Fruit fly (Drosophila melanogaster) whole organism, pupa: Measurements from ENCODE around the gene jagn.
A peak's percentile ranks its signal among the peaks of the same experiment; 100 is the strongest.

ENCODE experiments used
- CG10348 ChIP-seq: fragments of 200-800 bp; sonication (Bioruptor generic); IDR thresholded peaks from 2 replicates; pipeline ENCODE4 v1.3.6; 2022; ENCODE audit warnings: missing biosample characterization, missing genetic modification characterization
- CG12605 ChIP-seq: fragments of 200-800 bp; sonication (Bioruptor generic); IDR thresholded peaks from 2 replicates; pipeline ENCODE4 v1.3.6; 2022; ENCODE audit warnings: missing biosample characterization, missing genetic modification characterization
- CG14655 ChIP-seq: fragments of 200-800 bp; sonication (Bioruptor generic); optimal IDR thresholded peaks from 3 replicates; lab custom pipeline; 2017; ENCODE audit warnings: mild to moderate bottlenecking, missing biosample characterization, missing genetic modification reagents, missing genetic modification characterization
- CG15710 ChIP-seq: fragments of 200-800 bp; sonication (Bioruptor generic); optimal IDR thresholded peaks from 2 replicates; lab custom pipeline; 2018; ENCODE audit warnings: missing biosample characterization, mild to moderate bottlenecking, missing genetic modification characterization, moderate library complexity
- CG17806 ChIP-seq: fragments of 200-800 bp; sonication (Bioruptor generic); optimal IDR thresholded peaks from 2 replicates; lab custom pipeline; 2018; ENCODE audit warnings: missing biosample characterization, mild to moderate bottlenecking, missing genetic modification characterization, moderate library complexity
- CG34367 ChIP-seq: fragments of 200-800 bp; sonication (Bioruptor generic); optimal IDR thresholded peaks from 2 replicates; lab custom pipeline; 2018; ENCODE audit warnings: missing biosample characterization, mild to moderate bottlenecking, missing genetic modification characterization
- CG8159 ChIP-seq: fragments of 200-800 bp; sonication (Bioruptor generic); optimal IDR thresholded peaks from 3 replicates; lab custom pipeline; 2018; ENCODE audit warnings: missing biosample characterization, mild to moderate bottlenecking, missing genetic modification characterization, moderate library complexity
- CG8301 ChIP-seq: fragments of 200-800 bp; sonication (Bioruptor generic); optimal IDR thresholded peaks from 2 replicates; lab custom pipeline; 2018; ENCODE audit warnings: missing biosample characterization, mild to moderate bottlenecking, missing genetic modification characterization
- CG9948 ChIP-seq: fragments of 200-800 bp; sonication (Bioruptor generic); optimal IDR thresholded peaks from 2 replicates; lab custom pipeline; 2018; ENCODE audit warnings: missing biosample characterization, mild to moderate bottlenecking, missing genetic modification characterization, moderate library complexity
- D1 ChIP-seq: fragments of 200-800 bp; sonication (Bioruptor generic); optimal IDR thresholded peaks from 2 replicates; lab custom pipeline; 2018; ENCODE audit warnings: missing biosample characterization, mild to moderate bottlenecking, missing genetic modification characterization, moderate library complexity
- Ets98B ChIP-seq: fragments of 200-800 bp; sonication (Bioruptor generic); IDR thresholded peaks from 2 replicates; pipeline ENCODE4 v1.3.6; 2022; ENCODE audit warnings: missing biosample characterization, missing genetic modification characterization
- Pif1B ChIP-seq: fragments of 200-800 bp; sonication (Bioruptor generic); optimal IDR thresholded peaks from 3 replicates; lab custom pipeline; 2016; ENCODE audit warnings: missing biosample characterization, missing genetic modification characterization
- Snoo ChIP-seq: fragments of 200-800 bp; sonication (Bioruptor generic); optimal IDR thresholded peaks from 3 replicates; lab custom pipeline; 2017; ENCODE audit warnings: missing biosample characterization, mild to moderate bottlenecking, missing genetic modification characterization, inconsistent platforms
- gl ChIP-seq: fragments of 200-800 bp; sonication (Bioruptor generic); optimal IDR thresholded peaks from 2 replicates; lab custom pipeline; 2018; ENCODE audit warnings: missing biosample characterization, mild to moderate bottlenecking, missing genetic modification characterization
- rn ChIP-seq: fragments of 200-800 bp; sonication (Bioruptor generic); IDR thresholded peaks from 2 replicates; pipeline ENCODE4 v1.3.6; 2022; ENCODE audit warnings: missing biosample characterization, missing genetic modification characterization

Gene jagn

DNA sequence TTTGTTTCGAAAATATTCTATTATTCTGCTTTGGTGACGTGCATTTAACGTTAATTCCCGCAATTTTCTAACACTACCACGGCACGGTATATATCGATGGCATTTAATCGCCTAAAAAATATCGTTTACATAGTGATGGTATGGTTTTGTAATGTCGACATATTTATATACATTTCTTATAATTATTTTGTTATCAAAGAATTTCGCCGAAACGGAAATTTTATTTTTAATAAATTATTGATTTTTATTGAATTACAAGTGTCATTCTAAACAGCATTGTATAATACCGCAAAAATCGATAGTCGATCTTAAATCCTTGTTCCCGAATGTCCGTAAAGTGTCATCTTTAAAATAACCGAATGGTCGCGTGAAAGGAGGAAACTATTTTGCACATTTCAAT lies 45.3 kb downstream of the jagn start, which contains the start of the genes Sec20 and dgrn:
Gene Sec20, minus strand, starts transcription at position 77 of the 400 bp plus-strand sequence.
Gene dgrn, plus strand, starts transcription at position 160 of the 400 bp plus-strand sequence.
- TF ChIP-seq Pif1B (GFP tag; lab: Kevin White, UChicago) (peak; percentile 55), CG17806 (tag; lab: Kevin White, UChicago) (peak; percentile 55), CG34367 (tag; lab: Kevin White, UChicago) (peak; percentile 25), CG15710 (peak; percentile 60), CG8159 (tag; lab: Kevin White, UChicago) (peak; percentile 66), CG9948 (tag; lab: Kevin White, UChicago) (peak; percentile 43), CG12605 (no peak), D1 (no peak), Snoo (tag; lab: Kevin White, UChicago) (peak; percentile 48), Ets98B (GFP tag; lab: Robert Waterston, UW) (peak; percentile 22; the same call in 1 of the 2 replicates)

DNA sequence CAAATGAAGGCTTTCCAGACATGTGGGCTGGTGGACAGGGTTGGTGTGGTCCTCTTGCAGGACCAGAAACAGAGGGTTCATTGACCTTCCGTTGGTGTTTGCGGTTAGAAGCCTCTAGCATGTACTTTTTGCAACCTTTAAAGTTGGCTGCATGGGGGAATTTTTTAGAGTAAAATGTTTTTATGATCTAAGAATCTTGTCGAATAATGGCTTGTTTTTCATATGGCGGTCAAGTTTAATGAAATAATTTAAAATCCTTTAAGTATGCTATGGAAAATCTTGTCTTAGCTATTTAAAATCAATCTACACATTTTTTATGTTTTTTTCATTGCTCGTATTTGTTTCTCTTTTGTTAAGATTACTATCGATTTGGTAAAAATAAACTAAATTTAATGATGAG lies 50.6 kb downstream of the jagn start, which contains the start of gene glob3:
Gene glob3, plus strand, starts transcription at position 301 of the 400 bp plus-strand sequence.
- TF ChIP-seq CG10348 (GFP tag; lab: Robert Waterston, UW) (no peak), D1 (no peak), CG9948 (tag; lab: Kevin White, UChicago) (no peak), CG14655 (no peak), Pif1B (GFP tag; lab: Kevin White, UChicago) (no peak), rn (no peak), CG8301 (tag; lab: Kevin White, UChicago) (no peak), gl (tag; lab: Kevin White, UChicago) (no peak), CG12605 (no peak)
